Worm (Caenorhabditis elegans) whole organism, L4/young adult: ENCODE measurements around the gene lelo-3.

Source experiments
- W03F9.2 ChIP-seq: fragments of 150-350 bp; optimal IDR thresholded peaks from 2 replicates; lab custom pipeline; 2014; ENCODE audit warnings: missing biosample characterization, missing genetic modification characterization
- dao-5 ChIP-seq: sonication (generic microtip); optimal IDR thresholded peaks from 2 replicates; lab custom pipeline; 2016; ENCODE audit warnings: missing genotype, missing genetic modification characterization, moderate library complexity, missing compliant biosample characterization
- him-1 ChIP-seq: sonication (generic microtip); optimal IDR thresholded peaks from 2 replicates; lab custom pipeline; 2016; ENCODE audit warnings: missing genotype, missing genetic modification reagents, missing genetic modification characterization, missing compliant biosample characterization

DNA sequence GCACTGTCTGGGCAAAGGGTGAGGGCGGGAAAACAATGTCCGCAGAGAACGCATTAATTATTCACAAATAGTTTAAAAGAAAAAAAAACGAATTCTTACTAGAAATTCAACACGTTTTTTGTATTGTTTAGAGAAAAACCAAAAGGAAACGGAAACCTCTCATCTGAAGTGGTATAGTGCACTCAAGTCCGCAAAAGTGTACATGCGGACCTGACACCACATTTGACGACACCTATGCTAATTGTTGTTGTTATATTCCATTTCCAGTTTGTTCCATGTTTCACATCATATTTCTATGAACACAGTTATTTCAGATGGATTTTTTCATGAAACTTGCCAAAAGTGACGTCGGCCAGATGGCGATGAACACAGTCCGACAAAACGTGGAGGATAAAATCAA, 30.4 kb upstream of the lelo-3 start, which contains the start of gene C45B2.6:
- TF ChIP-seq him-1 (tag; lab: Kevin White, UChicago) (no peak), W03F9.2 (tag; lab: Kevin White, UChicago) (no peak), dao-5 (tag; lab: Kevin White, UChicago) (no peak)
